Worm (Caenorhabditis elegans): ENCODE results near the gene F45E1.1.

The F45E1.1 gene

ce11 chrX:7990282-7990681, 13.2 kb upstream of the F45E1.1 start (continued):
- TF ChIP-seq lin-29 (GFP tag; IDR thresholded peaks at IDR 0.05) (no peak), gei-8 (GFP tag; optimal IDR thresholded peaks at IDR 0.05) (no peak), fkh-10 (GFP tag; optimal IDR thresholded peaks at IDR 0.05) (no peak), nhr-111 (GFP tag; optimal IDR thresholded peaks at IDR 0.05) (no peak), zfp-3 (GFP tag; conservative IDR thresholded peaks at IDR 0.05) (no peak), mxl-3 (GFP tag; optimal IDR thresholded peaks at IDR 0.05) (no peak), hlh-11 (tag; optimal IDR thresholded peaks at IDR 0.05) (peak; percentile 36), Y75B8A.6 (GFP tag; IDR thresholded peaks at IDR 0.05) (no peak), snpc-1.2 (GFP tag; IDR thresholded peaks at IDR 0.05) (no peak), daf-12 (tag; optimal IDR thresholded peaks at IDR 0.05) (no peak), ceh-82 (tag; optimal IDR thresholded peaks at IDR 0.05) (no peak), zip-11 (GFP tag; IDR thresholded peaks at IDR 0.05) (no peak), jun-1 (tag; optimal IDR thresholded peaks at IDR 0.05) (no peak), set-16 (GFP tag; IDR thresholded peaks at IDR 0.05) (no peak), madf-9 (GFP tag; conservative IDR thresholded peaks at IDR 0.05) (no peak), hif-1 (tag; optimal IDR thresholded peaks at IDR 0.05) (no peak), aly-2 (tag; optimal IDR thresholded peaks at IDR 0.05) (no peak), ceh-28 (tag; optimal IDR thresholded peaks at IDR 0.05) (no peak), ceh-20 (GFP tag; IDR thresholded peaks at IDR 0.05) (no peak), mdl-1 (tag; optimal IDR thresholded peaks at IDR 0.05) (peak in 1 of 2 experiments; percentile 50), ZK546.5 (tag; optimal IDR thresholded peaks at IDR 0.05) (no peak), ctbp-1 (GFP tag; IDR thresholded peaks at IDR 0.05) (no peak), egl-27 (tag; optimal IDR thresholded peaks at IDR 0.05) (no peak), nhr-77 (tag; optimal IDR thresholded peaks at IDR 0.05) (no peak), T20F7.1 (GFP tag; optimal IDR thresholded peaks at IDR 0.05) (no peak), dmd-6 (GFP tag; IDR thresholded peaks at IDR 0.05) (peak; percentile 54; the same call in 1 of the 2 replicates), nhr-10 (tag; optimal IDR thresholded peaks at IDR 0.05) (peak; percentile 76), tra-1 (GFP tag; IDR thresholded peaks at IDR 0.05) (no peak), F37D6.2 (tag; optimal IDR thresholded peaks at IDR 0.05) (no peak), dve-1 (tag; optimal IDR thresholded peaks at IDR 0.05; ENCODE audit: insufficient read depth) (no peak), nhr-102 (tag; optimal IDR thresholded peaks at IDR 0.05) (no peak), unc-62 (GFP tag; optimal IDR thresholded peaks at IDR 0.05 in 1 of 2) (no peak), unc-62 (tag; optimal IDR thresholded peaks at IDR 0.05) (no peak), daf-19 (GFP tag; conservative IDR thresholded peaks at IDR 0.05) (no peak)

ce11 chrX:7992102-7992501, 11.4 kb upstream of the F45E1.1 start:
- TF ChIP-seq aha-1 (tag) (peak; percentile 83), dve-1 (tag; optimal IDR thresholded peaks at IDR 0.05; ENCODE audit: insufficient read depth) (no peak), sdz-12 (GFP tag; optimal IDR thresholded peaks at IDR 0.05) (no peak)

DNA sequence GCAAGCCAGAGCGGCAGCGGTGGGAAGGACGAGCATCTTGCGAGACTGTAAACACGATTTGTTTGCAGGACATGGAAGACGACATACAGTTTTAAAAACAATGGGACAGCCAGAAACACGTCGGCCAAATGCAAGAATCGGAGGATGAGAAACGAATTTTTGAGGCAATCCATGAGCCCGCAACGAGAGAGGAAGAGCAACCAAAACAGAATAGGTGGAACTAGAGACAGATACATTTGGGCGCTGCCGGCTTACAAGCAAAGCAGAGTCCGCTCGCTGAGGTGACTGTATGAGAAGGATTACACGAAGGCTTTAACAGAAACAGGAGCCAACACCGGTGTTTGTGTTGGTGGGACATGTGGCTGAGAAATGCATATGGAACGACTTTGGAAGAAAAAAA, 9.0 kb upstream of the F45E1.1 start:
- TF ChIP-seq unc-62 (GFP tag; optimal IDR thresholded peaks at IDR 0.05 in 1 of 2) (peak in 1 of 2 experiments; percentile 92), unc-62 (tag; optimal IDR thresholded peaks at IDR 0.05) (no peak), nhr-25 (tag; optimal IDR thresholded peaks at IDR 0.05; ENCODE audit: borderline replicate concordance, insufficient read depth) (no peak), F26F4.8 (GFP tag; conservative IDR thresholded peaks at IDR 0.05) (no peak)

- TF ChIP-seq hlh-11 (tag; optimal IDR thresholded peaks at IDR 0.05) (peak; percentile 33), skn-1 (tag; optimal IDR thresholded peaks at IDR 0.05) (no peak), zfp-3 (GFP tag; conservative IDR thresholded peaks at IDR 0.05) (no peak), pqm-1 (tag; optimal IDR thresholded peaks at IDR 0.05) (peak; percentile 43), aha-1 (tag) (peak; percentile 6), hlh-30 (tag; optimal IDR thresholded peaks at IDR 0.05; ENCODE audit: insufficient read depth) (peak; percentile 37), ceh-32 (tag; optimal IDR thresholded peaks at IDR 0.05; ENCODE audit: poor library complexity) (no peak), dmd-6 (GFP tag; IDR thresholded peaks at IDR 0.05) (peak; percentile 20; the same call in 1 of the 2 replicates), saeg-2 (GFP tag; IDR thresholded peaks at IDR 0.05) (no peak), daf-16 (GFP tag; optimal IDR thresholded peaks at IDR 0.05) (no peak), daf-16 (tag; optimal IDR thresholded peaks at IDR 0.05) (peak; percentile 98), nhr-77 (tag; optimal IDR thresholded peaks at IDR 0.05) (peak; percentile 18), lin-39 (tag; optimal IDR thresholded peaks at IDR 0.05) (no peak), sdz-12 (GFP tag; optimal IDR thresholded peaks at IDR 0.05) (no peak), ceh-28 (tag; optimal IDR thresholded peaks at IDR 0.05) (no peak), egl-43 (GFP tag; IDR thresholded peaks at IDR 0.05) (no peak), nhr-28 (tag; optimal IDR thresholded peaks at IDR 0.05) (peak; percentile 29)
These were observed 5.5 kb upstream of the F45E1.1 start, which contains the start of gene sdpn-1 for ce11 chrX:7997968-7998367. Gene sdpn-1 (minus strand): TSS chrX:7998229.
